Worm (Caenorhabditis elegans) whole organism, midembryonic: ENCODE results near the gene orc-4.

Experiments
- T22C8.4 ChIP-seq: fragments of 200-800 bp; sonication (Bioruptor generic); IDR thresholded peaks from 2 replicates; pipeline ENCODE4 v1.3.6; 2022; ENCODE audit warnings: missing genetic modification characterization, missing compliant biosample characterization
- cog-1 ChIP-seq: sonication (generic microtip); optimal IDR thresholded peaks from 2 replicates; lab custom pipeline; 2016; ENCODE audit warnings: missing genetic modification characterization, missing compliant biosample characterization
- flt-1 ChIP-seq: fragments of 200-800 bp; sonication (Bioruptor generic); IDR thresholded peaks from 2 replicates; pipeline ENCODE4 v1.3.6; 2022; ENCODE audit warnings: missing genetic modification characterization, missing compliant biosample characterization
- klf-2 ChIP-seq: fragments of 200-800 bp; sonication (Bioruptor generic); conservative IDR thresholded peaks from 2 replicates; pipeline ENCODE4 v1.3.6; 2022; ENCODE audit warnings: missing genetic modification reagents, missing genetic modification characterization, missing compliant biosample characterization
- med-1 ChIP-seq: sonication (generic microtip); optimal IDR thresholded peaks from 2 replicates; lab custom pipeline; 2017; ENCODE audit warnings: missing genetic modification characterization, mild to moderate bottlenecking, missing compliant biosample characterization, antibody characterized with exemption, missing genetic modification reagents; ENCODE audit not compliant: insufficient read depth
- ref-1 ChIP-seq: fragments of 200-800 bp; sonication (Bioruptor generic); conservative IDR thresholded peaks from 2 replicates; pipeline ENCODE4 v1.3.6; 2022; ENCODE audit warnings: missing genetic modification reagents, missing genetic modification characterization, missing compliant biosample characterization
- tab-1 ChIP-seq: fragments of 200-800 bp; sonication (Bioruptor generic); IDR thresholded peaks from 2 replicates; pipeline ENCODE4 v1.3.6; 2022; ENCODE audit warnings: missing genetic modification characterization, missing compliant biosample characterization
- ztf-23 ChIP-seq: fragments of 200-800 bp; sonication (Bioruptor generic); IDR thresholded peaks from 2 replicates; pipeline ENCODE4 v1.3.6; 2022; ENCODE audit warnings: missing genetic modification reagents, missing genetic modification characterization, missing compliant biosample characterization
- ztf-29 ChIP-seq: fragments of 200-800 bp; sonication (Bioruptor generic); IDR thresholded peaks from 2 replicates; pipeline ENCODE4 v1.3.6; 2022; ENCODE audit warnings: missing genetic modification reagents, missing genetic modification characterization, missing compliant biosample characterization

The orc-4 gene

ce11 chrIII:10656069-10656468 is 10.1 kb downstream of the orc-4 start:
- no peak for TF ChIP-seq klf-2 (GFP tag; lab: Robert Waterston, UW)
- TF ChIP-seq ref-1, result no peak
- no peak for TF ChIP-seq med-1
- TF ChIP-seq ztf-29 (GFP tag; lab: Robert Waterston, UW), result no peak
- no peak for TF ChIP-seq ztf-23 (GFP tag; lab: Robert Waterston, UW)
- TF ChIP-seq tab-1, result no peak
- no peak for TF ChIP-seq T22C8.4 (GFP tag; lab: Robert Waterston, UW)
- no peak for TF ChIP-seq flt-1
- no peak for TF ChIP-seq cog-1

- TF ChIP-seq ref-1 (no peak), klf-2 (GFP tag; lab: Robert Waterston, UW) (no peak), tab-1 (no peak), ztf-23 (GFP tag; lab: Robert Waterston, UW) (no peak), cog-1 (no peak), ztf-29 (GFP tag; lab: Robert Waterston, UW) (no peak), T22C8.4 (GFP tag; lab: Robert Waterston, UW) (no peak), flt-1 (no peak), med-1 (no peak)
Measured at ce11 chrIII:10657661-10658060, 11.7 kb downstream of the orc-4 start.

DNA sequence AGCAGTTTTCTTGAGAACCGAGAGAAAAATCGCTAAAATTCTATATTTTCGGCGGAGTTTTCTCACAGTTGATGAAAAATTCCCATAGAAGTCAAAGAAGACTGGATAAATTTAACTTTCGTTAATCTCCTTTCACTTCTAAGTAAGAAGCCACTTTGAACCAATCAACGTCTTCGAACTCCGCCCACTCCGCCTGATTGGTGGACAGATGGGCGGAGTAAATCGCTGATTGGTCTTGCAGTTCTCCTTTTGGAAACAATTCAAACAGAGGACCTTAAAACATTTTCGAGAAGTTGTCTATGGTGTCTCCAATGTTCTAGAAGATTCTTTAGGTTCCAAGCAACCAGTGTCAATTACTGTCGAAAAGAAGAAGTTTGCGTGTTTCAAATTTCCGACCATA is 12.4 kb downstream of the orc-4 start:
- TF ChIP-seq klf-2 (GFP tag; lab: Robert Waterston, UW), result no peak
- no peak for TF ChIP-seq med-1
- TF ChIP-seq tab-1, result no peak
- no peak for TF ChIP-seq flt-1
- TF ChIP-seq ztf-29 (GFP tag; lab: Robert Waterston, UW), result no peak

DNA sequence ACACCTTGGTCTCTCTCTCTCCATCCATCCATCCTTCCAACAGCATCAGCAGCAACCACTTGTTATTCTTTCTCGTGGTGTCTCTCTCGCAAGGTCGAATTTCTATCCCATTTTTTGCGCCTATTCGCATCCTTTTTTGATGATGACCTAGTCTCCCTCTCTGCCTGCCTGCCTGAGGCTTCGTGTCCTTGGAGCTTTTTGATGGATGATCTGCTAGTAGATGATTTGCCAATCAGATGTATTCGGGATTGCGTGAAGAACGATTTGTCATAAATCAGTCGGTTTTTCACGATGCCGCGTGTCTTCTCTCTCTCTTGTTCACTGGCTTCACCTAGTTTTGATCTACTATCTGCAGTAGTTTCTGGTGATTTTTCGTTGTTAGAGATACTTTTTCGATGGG is 15.3 kb downstream of the orc-4 start:
- no peak for TF ChIP-seq ref-1
- TF ChIP-seq T22C8.4 (GFP tag; lab: Robert Waterston, UW), result no peak
- TF ChIP-seq tab-1, result no peak
- TF ChIP-seq ztf-23 (GFP tag; lab: Robert Waterston, UW), result no peak
- no peak for TF ChIP-seq klf-2 (GFP tag; lab: Robert Waterston, UW)
- TF ChIP-seq flt-1, result no peak
- TF ChIP-seq med-1, result no peak
- TF ChIP-seq cog-1, result no peak
- TF ChIP-seq ztf-29 (GFP tag; lab: Robert Waterston, UW), result 0 out of 2 replicates have a peak, but pooled peaks have one; percentile 16

- TF ChIP-seq flt-1, result no peak
- no peak for TF ChIP-seq med-1
- TF ChIP-seq T22C8.4 (GFP tag; lab: Robert Waterston, UW), result no peak
- no peak for TF ChIP-seq ref-1
- no peak for TF ChIP-seq ztf-29 (GFP tag; lab: Robert Waterston, UW)
- TF ChIP-seq ztf-23 (GFP tag; lab: Robert Waterston, UW), result no peak
- no peak for TF ChIP-seq klf-2 (GFP tag; lab: Robert Waterston, UW)
- no peak for TF ChIP-seq cog-1
- TF ChIP-seq tab-1, result no peak
Measured at ce11 chrIII:10666640-10667039, 20.7 kb downstream of the orc-4 start.

DNA sequence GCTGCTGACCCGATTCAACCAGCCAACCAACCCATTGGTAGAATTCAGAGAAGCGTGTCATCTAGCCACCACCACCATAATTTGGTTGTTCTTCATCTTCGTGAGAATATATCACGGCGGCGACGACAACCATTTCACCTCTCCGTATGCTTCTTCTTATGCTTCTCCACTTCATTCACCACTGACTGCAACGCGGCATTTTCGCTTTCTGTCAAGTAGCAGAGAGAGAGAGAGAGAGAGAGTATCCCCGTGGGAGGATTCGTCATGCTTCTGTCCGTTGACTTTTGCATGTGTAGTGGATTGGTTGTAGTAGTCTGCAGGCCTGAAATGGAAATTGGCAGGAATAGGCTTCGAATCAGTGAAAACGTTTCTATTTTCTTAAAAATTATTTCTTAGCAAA is 25.9 kb downstream of the orc-4 start:
- TF ChIP-seq flt-1 (no peak), med-1 (no peak), klf-2 (GFP tag; lab: Robert Waterston, UW) (no peak), ztf-29 (GFP tag; lab: Robert Waterston, UW) (no peak), ztf-23 (GFP tag; lab: Robert Waterston, UW) (no peak), tab-1 (no peak), ref-1 (no peak), T22C8.4 (GFP tag; lab: Robert Waterston, UW) (no peak), cog-1 (no peak)

DNA sequence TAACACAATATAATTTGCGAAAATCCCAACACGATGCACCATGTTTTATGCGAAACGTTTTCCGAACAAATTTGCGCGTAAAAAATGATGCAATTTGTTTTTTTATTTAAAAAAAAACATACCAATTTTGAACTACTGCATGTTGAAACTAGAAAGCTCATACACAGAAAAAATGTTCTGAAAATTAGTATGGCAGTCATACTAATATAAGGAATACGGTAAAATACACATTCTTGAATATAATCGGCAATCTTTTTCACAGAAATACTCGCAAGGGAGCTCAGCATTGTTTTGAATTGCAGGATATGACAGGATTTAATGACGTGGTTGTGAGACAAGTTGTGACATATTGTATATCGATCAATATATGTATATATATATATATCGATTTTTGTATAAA is 33.0 kb downstream of the orc-4 start, which contains the start of gene Y39A1A.16:
TSS of gene Y39A1A.16 (plus strand) at position 301 of the 400 bp plus-strand sequence.
- TF ChIP-seq cog-1 (no peak), flt-1 (no peak), T22C8.4 (GFP tag; lab: Robert Waterston, UW) (no peak), ztf-23 (GFP tag; lab: Robert Waterston, UW) (no peak), ztf-29 (GFP tag; lab: Robert Waterston, UW) (no peak), tab-1 (no peak), ref-1 (no peak), med-1 (no peak), klf-2 (GFP tag; lab: Robert Waterston, UW) (no peak)

DNA sequence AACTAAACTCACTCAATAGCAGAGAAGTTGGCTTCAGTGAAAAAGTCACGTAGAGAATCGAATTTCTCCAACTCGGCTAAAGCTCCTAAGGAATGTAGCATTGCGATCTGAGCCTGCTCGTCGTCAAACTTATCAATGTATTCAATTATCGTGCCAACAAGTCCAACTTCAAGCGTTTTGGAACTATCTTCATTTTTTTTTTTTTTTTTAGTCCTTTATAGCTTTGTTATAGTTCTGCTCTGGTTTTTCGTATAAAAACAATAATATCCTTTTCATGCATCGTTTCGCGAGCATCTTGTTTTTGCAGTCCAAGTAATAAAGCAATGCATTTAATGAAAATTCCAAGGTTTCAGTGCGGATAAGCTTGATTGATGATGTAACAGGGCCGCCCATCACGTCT is 43.1 kb downstream of the orc-4 start, which contains the start of gene Y39A1A.31:
TSS of gene Y39A1A.31 (minus strand) at position 101 of the 400 bp plus-strand sequence.
- TF ChIP-seq ref-1 (no peak), flt-1 (no peak), med-1 (no peak), klf-2 (GFP tag; lab: Robert Waterston, UW) (no peak), ztf-23 (GFP tag; lab: Robert Waterston, UW) (no peak), tab-1 (no peak), T22C8.4 (GFP tag; lab: Robert Waterston, UW) (no peak), cog-1 (no peak), ztf-29 (GFP tag; lab: Robert Waterston, UW) (no peak)

DNA sequence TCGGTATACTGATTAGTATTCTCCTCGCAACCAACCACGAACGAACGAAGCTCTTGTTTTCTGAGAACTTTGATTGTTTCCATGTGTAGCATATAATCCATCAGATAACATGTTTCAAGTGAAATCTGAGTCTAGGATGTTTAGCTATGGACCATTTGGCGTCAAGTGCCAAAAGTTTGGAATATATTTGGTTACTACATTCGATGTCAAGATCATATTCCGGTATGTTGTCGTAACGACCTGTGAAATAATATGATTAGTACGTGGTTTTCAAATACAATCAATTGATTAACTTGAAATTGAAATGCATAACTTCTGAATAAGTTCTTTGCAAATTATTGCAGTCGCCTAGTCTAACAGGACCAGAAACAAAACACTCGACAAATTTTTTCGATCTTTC is 45.0 kb downstream of the orc-4 start, which contains the start of gene Y39A1A.17:
TSS of gene Y39A1A.17 (minus strand) at position 101 of the 400 bp plus-strand sequence.
- TF ChIP-seq ref-1 (no peak), klf-2 (GFP tag; lab: Robert Waterston, UW) (no peak), flt-1 (no peak), T22C8.4 (GFP tag; lab: Robert Waterston, UW) (no peak), med-1 (no peak), ztf-29 (GFP tag; lab: Robert Waterston, UW) (no peak), tab-1 (no peak), ztf-23 (GFP tag; lab: Robert Waterston, UW) (no peak), cog-1 (no peak)

ce11 chrIII:10694294-10694693 is 48.3 kb downstream of the orc-4 start, which contains the start of the genes Y39A1A.18 and fmo-3:
Gene Y39A1A.18 (minus strand): TSS chrIII:10694485.
Gene fmo-3 (plus strand): TSS chrIII:10694681.
- no peak for TF ChIP-seq T22C8.4 (GFP tag; lab: Robert Waterston, UW)
- no peak for TF ChIP-seq cog-1
- TF ChIP-seq tab-1, result no peak
- TF ChIP-seq ztf-23 (GFP tag; lab: Robert Waterston, UW), result no peak
- no peak for TF ChIP-seq med-1
- no peak for TF ChIP-seq ztf-29 (GFP tag; lab: Robert Waterston, UW)
- TF ChIP-seq flt-1, result no peak
- no peak for TF ChIP-seq klf-2 (GFP tag; lab: Robert Waterston, UW)
- TF ChIP-seq ref-1, result no peak
